Fruit fly (Drosophila melanogaster) whole organism, larva: Measurements from ENCODE around the gene Rev1.

Source experiments
- noc ChIP-seq: fragments of 200-800 bp; sonication (Bioruptor generic); optimal IDR thresholded peaks from 3 replicates; lab custom pipeline; 2019; ENCODE audit warnings: missing biosample characterization, mild to moderate bottlenecking, missing genetic modification characterization, moderate library complexity

Rev1 gene

dm6 chr3L:642146-642864 is 11.9 kb upstream of the Rev1 start:
- TF ChIP-seq noc (tag; lab: Kevin White, UChicago) = no peak

- TF ChIP-seq noc (tag; lab: Kevin White, UChicago) = no peak
These were observed 11.1 kb upstream of the Rev1 start for dm6 chr3L:642865-643738.

- TF ChIP-seq noc (tag; lab: Kevin White, UChicago) = peak; percentile 57
These were observed 9.9 kb upstream of the Rev1 start for dm6 chr3L:644111-644718.

- no peak for TF ChIP-seq noc (tag; lab: Kevin White, UChicago)
These were observed 8.6 kb upstream of the Rev1 start for dm6 chr3L:645426-646036.

- TF ChIP-seq noc (tag; lab: Kevin White, UChicago) = no peak
These were observed 6.6 kb upstream of the Rev1 start for dm6 chr3L:647529-647928.

- peak; percentile 42 for TF ChIP-seq noc (tag; lab: Kevin White, UChicago)
These were observed 5.8 kb upstream of the Rev1 start, which contains the start of gene Gale for dm6 chr3L:648155-649024. Gene Gale (plus strand): TSS chr3L:648555.

DNA sequence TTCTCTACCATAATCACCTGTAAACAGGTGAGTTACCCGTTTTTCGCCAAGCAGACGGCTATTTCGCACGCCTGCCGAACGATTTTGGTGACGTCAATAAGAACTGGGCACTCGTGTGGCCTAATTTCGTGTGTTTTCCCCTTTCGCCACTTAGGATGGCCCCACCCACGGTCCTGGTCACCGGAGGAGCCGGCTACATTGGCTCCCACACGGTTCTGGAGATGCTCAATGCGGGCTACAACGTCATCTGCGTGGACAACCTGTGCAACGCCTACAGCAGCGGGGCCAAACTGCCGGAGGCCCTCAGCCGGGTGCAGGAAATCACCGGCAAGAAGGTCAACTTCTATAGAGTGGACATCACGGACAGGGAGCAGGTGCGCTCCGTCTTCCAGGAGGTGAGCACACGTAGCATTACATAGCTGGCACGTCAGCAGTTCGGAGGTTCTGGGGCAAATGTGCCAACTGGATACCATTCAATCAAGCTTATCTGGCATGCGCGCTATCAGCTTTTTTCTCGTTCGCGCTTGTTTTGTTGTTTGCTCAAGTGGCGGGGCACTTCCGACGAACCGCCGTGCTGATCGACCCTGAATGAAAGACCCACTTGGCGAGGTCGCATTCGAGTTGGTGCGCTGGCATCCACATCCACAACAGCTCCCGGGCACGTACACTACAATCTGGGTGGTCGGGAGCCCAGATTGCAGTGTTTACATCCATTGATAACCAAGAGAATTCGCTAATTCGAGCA is 5.0 kb upstream of the Rev1 start:
- no peak for TF ChIP-seq noc (tag; lab: Kevin White, UChicago)

dm6 chr3L:652637-653036 is 1.5 kb upstream of the Rev1 start, which contains the start of gene CG3402:
Gene CG3402 (minus strand): TSS chr3L:652881.
- no peak for TF ChIP-seq noc (tag; lab: Kevin White, UChicago)

DNA sequence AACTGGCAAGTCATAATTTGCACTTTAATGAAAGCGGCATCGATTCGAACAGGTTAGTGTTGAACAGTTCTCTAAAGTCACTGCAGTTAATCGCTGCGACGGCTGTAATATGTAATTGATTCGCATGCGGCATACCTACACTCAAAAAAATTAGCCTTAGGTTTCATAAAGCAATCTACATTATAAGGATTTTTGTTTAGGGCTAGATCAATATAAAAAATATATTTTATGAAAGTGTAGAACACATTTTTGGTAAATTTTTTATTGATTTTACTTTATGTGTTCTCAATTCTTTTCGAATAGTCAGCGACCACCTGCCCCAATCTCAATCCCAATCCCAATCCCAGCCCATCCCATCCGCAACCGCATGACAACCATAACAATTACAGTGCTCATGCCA is 4.1 kb downstream of the Rev1 start:
- no peak for TF ChIP-seq noc (tag; lab: Kevin White, UChicago)

dm6 chr3L:660314-661075 is 6.3 kb downstream of the Rev1 start:
- no peak for TF ChIP-seq noc (tag; lab: Kevin White, UChicago)

dm6 chr3L:663880-664279 is 9.7 kb downstream of the Rev1 start:
- no peak for TF ChIP-seq noc (tag; lab: Kevin White, UChicago)

dm6 chr3L:666544-666943 is 12.4 kb downstream of the Rev1 start:
- TF ChIP-seq noc (tag; lab: Kevin White, UChicago) = no peak

- no peak for TF ChIP-seq noc (tag; lab: Kevin White, UChicago)
These were observed 19.2 kb downstream of the Rev1 start for dm6 chr3L:673324-673723.
